Fruit fly (Drosophila melanogaster) whole organism, embryonic: ENCODE data around the gene Sodh1.

ENCODE experiments used
- Bgb ChIP-seq: fragments of 200-800 bp; sonication (Bioruptor generic); IDR thresholded peaks from 2 replicates; pipeline ENCODE4 v1.3.6; 2022; ENCODE audit warnings: missing biosample characterization, missing genetic modification characterization; ENCODE audit not compliant: partially characterized antibody
- Bteb2 ChIP-seq: fragments of 200-800 bp; sonication (Bioruptor generic); optimal IDR thresholded peaks from 2 replicates; lab custom pipeline; 2016; ENCODE audit warnings: missing biosample characterization, missing genetic modification characterization
- CG1024 ChIP-seq: fragments of 200-800 bp; sonication (Bioruptor generic); IDR thresholded peaks from 2 replicates; pipeline ENCODE4 v1.3.6; 2022; ENCODE audit warnings: missing biosample characterization, missing genetic modification characterization
- CG10267 ChIP-seq: fragments of 200-800 bp; sonication (Bioruptor generic); optimal IDR thresholded peaks from 2 replicates; lab custom pipeline; 2018; ENCODE audit warnings: missing biosample characterization, mild to moderate bottlenecking, missing genetic modification characterization, moderate library complexity
- CG10431 ChIP-seq: fragments of 200-800 bp; sonication (Bioruptor generic); optimal IDR thresholded peaks from 3 replicates; lab custom pipeline; 2018; ENCODE audit warnings: missing biosample characterization, mild to moderate bottlenecking, missing genetic modification characterization
- CG11504 ChIP-seq: fragments of 200-800 bp; sonication (Bioruptor generic); optimal IDR thresholded peaks from 3 replicates; lab custom pipeline; 2019; ENCODE audit warnings: missing biosample characterization, mild to moderate bottlenecking, missing genetic modification characterization, moderate library complexity
- CG11560 ChIP-seq: fragments of 200-800 bp; sonication (Bioruptor generic); IDR thresholded peaks from 3 replicates; pipeline ENCODE4 v1.3.6; 2022; ENCODE audit warnings: missing biosample characterization, missing genetic modification characterization
- CG11696 ChIP-seq: fragments of 200-800 bp; sonication (Bioruptor generic); IDR thresholded peaks from 2 replicates; pipeline ENCODE4 v1.3.6; 2022; ENCODE audit warnings: missing biosample characterization, missing genetic modification characterization
- CG14014 ChIP-seq: fragments of 200-800 bp; sonication (Bioruptor generic); IDR thresholded peaks from 2 replicates; pipeline ENCODE4 v1.3.6; 2022; ENCODE audit warnings: missing biosample characterization, missing genetic modification characterization
- CG14710 ChIP-seq: fragments of 200-800 bp; sonication (Bioruptor generic); optimal IDR thresholded peaks from 3 replicates; lab custom pipeline; 2019; ENCODE audit warnings: missing biosample characterization, mild to moderate bottlenecking, missing genetic modification characterization, moderate library complexity
- CG14860 ChIP-seq: fragments of 200-800 bp; sonication (Bioruptor generic); IDR thresholded peaks from 3 replicates; pipeline ENCODE4 v1.3.6; 2022; ENCODE audit warnings: missing biosample characterization, missing genetic modification characterization; ENCODE audit not compliant: partially characterized antibody
- CG16813 ChIP-seq: fragments of 200-800 bp; sonication (Bioruptor generic); IDR thresholded peaks from 3 replicates; pipeline ENCODE4 v1.3.6; 2022; ENCODE audit warnings: missing biosample characterization, missing genetic modification characterization; ENCODE audit not compliant: partially characterized antibody
- CG16815 ChIP-seq: fragments of 200-800 bp; sonication (Bioruptor generic); optimal IDR thresholded peaks from 3 replicates; lab custom pipeline; 2017; ENCODE audit warnings: missing biosample characterization, mild to moderate bottlenecking, missing genetic modification characterization
- CG17802 ChIP-seq: fragments of 200-800 bp; sonication (Bioruptor generic); optimal IDR thresholded peaks from 2 replicates; lab custom pipeline; 2018; ENCODE audit warnings: missing biosample characterization, mild to moderate bottlenecking, missing genetic modification characterization, moderate library complexity
- CG18476 ChIP-seq: fragments of 200-800 bp; sonication (Bioruptor generic); optimal IDR thresholded peaks from 2 replicates; lab custom pipeline; 2016; ENCODE audit warnings: missing biosample characterization, mild to moderate bottlenecking, missing genetic modification characterization
- CG2712 ChIP-seq: fragments of 200-800 bp; optimal IDR thresholded peaks from 3 replicates; lab custom pipeline; 2019; ENCODE audit warnings: missing biosample characterization, mild to moderate bottlenecking, missing genetic modification characterization, moderate library complexity
- CG30020 ChIP-seq: fragments of 200-800 bp; optimal IDR thresholded peaks from 2 replicates; lab custom pipeline; 2019; ENCODE audit warnings: missing biosample characterization, mild to moderate bottlenecking, missing genetic modification characterization, moderate library complexity
- CG34224 ChIP-seq: fragments of 200-800 bp; sonication (Bioruptor generic); IDR thresholded peaks from 3 replicates; pipeline ENCODE4 v1.3.6; 2022; ENCODE audit warnings: missing biosample characterization, missing genetic modification characterization; ENCODE audit not compliant: partially characterized antibody
- CG3995 ChIP-seq: fragments of 200-800 bp; sonication (Bioruptor generic); optimal IDR thresholded peaks from 3 replicates; lab custom pipeline; 2016; ENCODE audit warnings: missing biosample characterization, missing genetic modification characterization
- CG43689 ChIP-seq: fragments of 200-800 bp; sonication (Bioruptor generic); IDR thresholded peaks from 2 replicates; pipeline ENCODE4 v1.3.6; 2022; ENCODE audit warnings: missing biosample characterization, missing genetic modification characterization
- CG4707 ChIP-seq: fragments of 200-800 bp; sonication (Bioruptor generic); optimal IDR thresholded peaks from 2 replicates; lab custom pipeline; 2018; ENCODE audit warnings: missing biosample characterization, mild to moderate bottlenecking, missing genetic modification characterization, moderate library complexity
- CG6683 ChIP-seq: fragments of 200-800 bp; sonication (Bioruptor generic); optimal IDR thresholded peaks from 2 replicates; lab custom pipeline; 2017; ENCODE audit warnings: missing biosample characterization, mild to moderate bottlenecking, missing genetic modification characterization, missing genetic modification reagents
- CG7372 ChIP-seq: fragments of 200-800 bp; sonication (Bioruptor generic); IDR thresholded peaks from 2 replicates; pipeline ENCODE4 v1.3.6; 2022; ENCODE audit warnings: missing biosample characterization, missing genetic modification characterization
- CG9876 ChIP-seq: fragments of 200-800 bp; sonication (Bioruptor generic); optimal IDR thresholded peaks from 2 replicates; lab custom pipeline; 2016; ENCODE audit warnings: missing biosample characterization, missing genetic modification characterization
- Dref ChIP-seq: fragments of 200-800 bp; sonication (Bioruptor generic); IDR thresholded peaks from 2 replicates; pipeline ENCODE4 v1.3.6; 2022; ENCODE audit warnings: missing biosample characterization, missing genetic modification characterization
- Eip74EF ChIP-seq, 2 experiments: fragments of 200-800 bp in 1 of 2; fragments of >200 bp in 1 of 2; sonication (Bioruptor generic) in 1 of 2; optimal IDR thresholded peaks; 2 replicates each; lab custom pipeline; 2017 to 2019; ENCODE audit warnings: missing biosample characterization in 2 of 2, missing genetic modification characterization in 2 of 2, mild to moderate bottlenecking in 1 of 2, moderate library complexity in 1 of 2
- GATAe ChIP-seq: fragments of 200-800 bp; sonication (Bioruptor generic); conservative IDR thresholded peaks from 2 replicates; pipeline ENCODE4 v1.3.6; 2022; ENCODE audit warnings: missing biosample characterization, missing genetic modification characterization
- Gsc ChIP-seq: fragments of 200-800 bp; sonication (Bioruptor generic); IDR thresholded peaks from 2 replicates; pipeline ENCODE4 v1.3.6; 2022; ENCODE audit warnings: missing biosample characterization, missing genetic modification characterization
- HLH54F ChIP-seq: fragments of 200-800 bp; sonication (Bioruptor generic); optimal IDR thresholded peaks from 3 replicates; lab custom pipeline; 2016; ENCODE audit warnings: missing biosample characterization, missing genetic modification characterization
- Hsf ChIP-seq: fragments of 200-800 bp; sonication (Bioruptor generic); optimal IDR thresholded peaks from 3 replicates; lab custom pipeline; 2016; ENCODE audit warnings: missing biosample characterization, missing genetic modification characterization
- Meics ChIP-seq: fragments of 200-800 bp; sonication (Bioruptor generic); optimal IDR thresholded peaks from 2 replicates; lab custom pipeline; 2017; ENCODE audit warnings: missing biosample characterization, mild to moderate bottlenecking, missing genetic modification characterization
- Mes4 ChIP-seq: fragments of 200-800 bp; sonication (Bioruptor generic); optimal IDR thresholded peaks from 2 replicates; lab custom pipeline; 2016; ENCODE audit warnings: missing biosample characterization, missing genetic modification characterization
- NFAT ChIP-seq: fragments of 200-800 bp; sonication (Bioruptor generic); IDR thresholded peaks from 2 replicates; pipeline ENCODE4 v1.3.6; 2022; ENCODE audit warnings: missing biosample characterization, missing genetic modification characterization
- Nf-YC ChIP-seq: fragments of 200-800 bp; optimal IDR thresholded peaks from 3 replicates; lab custom pipeline; 2019; ENCODE audit warnings: missing biosample characterization, mild to moderate bottlenecking, missing genetic modification characterization, moderate library complexity
- Oaz ChIP-seq: fragments of 200-800 bp; sonication (Bioruptor generic); IDR thresholded peaks from 2 replicates; pipeline ENCODE4 v1.3.6; 2022; ENCODE audit warnings: missing biosample characterization, missing genetic modification characterization
- abd-A ChIP-seq: fragments of 200-800 bp; sonication (Bioruptor generic); optimal IDR thresholded peaks from 3 replicates; lab custom pipeline; 2019; ENCODE audit warnings: missing biosample characterization, mild to moderate bottlenecking, missing genetic modification characterization, moderate library complexity
- chn ChIP-seq: fragments of 200-800 bp; sonication (Bioruptor generic); optimal IDR thresholded peaks from 2 replicates; lab custom pipeline; 2016; ENCODE audit warnings: missing biosample characterization, missing genetic modification characterization
- dm ChIP-seq: fragments of 200-800 bp; sonication (Bioruptor generic); optimal IDR thresholded peaks from 3 replicates; lab custom pipeline; 2016; ENCODE audit warnings: missing biosample characterization, missing genetic modification characterization
- ewg ChIP-seq: fragments of 200-800 bp; sonication (Bioruptor generic); optimal IDR thresholded peaks from 3 replicates; lab custom pipeline; 2017; ENCODE audit warnings: mild to moderate bottlenecking, missing biosample characterization, missing genetic modification reagents, missing genetic modification characterization
- fru ChIP-seq: fragments of >200 bp; optimal IDR thresholded peaks from 2 replicates; lab custom pipeline; 2017
- ham ChIP-seq: fragments of 200-800 bp; sonication (Bioruptor generic); IDR thresholded peaks from 2 replicates; pipeline ENCODE4 v1.3.6; 2022; ENCODE audit warnings: missing biosample characterization, missing genetic modification characterization
- hth ChIP-seq: fragments of >200 bp; optimal IDR thresholded peaks from 2 replicates; lab custom pipeline; 2017; ENCODE audit warnings: inconsistent platforms
- klu ChIP-seq: fragments of 200-800 bp; sonication (Bioruptor generic); IDR thresholded peaks from 2 replicates; pipeline ENCODE4 v1.3.6; 2022; ENCODE audit warnings: missing biosample characterization, missing genetic modification characterization
- maf-S ChIP-seq: fragments of 200-800 bp; sonication (Bioruptor generic); optimal IDR thresholded peaks from 2 replicates; lab custom pipeline; 2016; ENCODE audit warnings: missing biosample characterization, missing genetic modification characterization
- pb ChIP-seq: fragments of 200-800 bp; sonication (Bioruptor generic); optimal IDR thresholded peaks from 3 replicates; lab custom pipeline; 2016; ENCODE audit warnings: missing biosample characterization, missing genetic modification characterization
- rib ChIP-seq: fragments of 200-800 bp; sonication (Bioruptor generic); IDR thresholded peaks from 2 replicates; pipeline ENCODE4 v1.3.6; 2022; ENCODE audit warnings: missing biosample characterization, missing genetic modification characterization
- sens ChIP-seq: fragments of 200-800 bp; sonication (Bioruptor generic); peaks from one replicate; lab custom pipeline; 2016; ENCODE audit warnings: missing biosample characterization, missing genetic modification characterization
- slp2 ChIP-seq: fragments of 200-800 bp; sonication (Bioruptor generic); optimal IDR thresholded peaks from 2 replicates; lab custom pipeline; 2016; ENCODE audit warnings: missing biosample characterization, missing genetic modification characterization
- tap ChIP-seq: fragments of 200-800 bp; optimal IDR thresholded peaks from 3 replicates; lab custom pipeline; 2019; ENCODE audit warnings: missing biosample characterization, mild to moderate bottlenecking, missing genetic modification characterization, moderate library complexity
- trh ChIP-seq: fragments of 200-800 bp; sonication (Bioruptor generic); optimal IDR thresholded peaks from 2 replicates; lab custom pipeline; 2016; ENCODE audit warnings: missing biosample characterization, missing genetic modification characterization
- twi ChIP-seq: fragments of 200-800 bp; optimal IDR thresholded peaks from 2 replicates; lab custom pipeline; 2019; ENCODE audit warnings: missing biosample characterization, mild to moderate bottlenecking, missing genetic modification characterization, moderate library complexity
- tx ChIP-seq: fragments of 200-800 bp; sonication (Bioruptor generic); optimal IDR thresholded peaks from 2 replicates; lab custom pipeline; 2016; ENCODE audit warnings: missing biosample characterization, missing genetic modification characterization
- zen ChIP-seq: fragments of 200-800 bp; sonication (Bioruptor generic); optimal IDR thresholded peaks from 3 replicates; lab custom pipeline; 2018; ENCODE audit warnings: missing biosample characterization, mild to moderate bottlenecking, missing genetic modification characterization, moderate library complexity

Sodh1 gene

DNA sequence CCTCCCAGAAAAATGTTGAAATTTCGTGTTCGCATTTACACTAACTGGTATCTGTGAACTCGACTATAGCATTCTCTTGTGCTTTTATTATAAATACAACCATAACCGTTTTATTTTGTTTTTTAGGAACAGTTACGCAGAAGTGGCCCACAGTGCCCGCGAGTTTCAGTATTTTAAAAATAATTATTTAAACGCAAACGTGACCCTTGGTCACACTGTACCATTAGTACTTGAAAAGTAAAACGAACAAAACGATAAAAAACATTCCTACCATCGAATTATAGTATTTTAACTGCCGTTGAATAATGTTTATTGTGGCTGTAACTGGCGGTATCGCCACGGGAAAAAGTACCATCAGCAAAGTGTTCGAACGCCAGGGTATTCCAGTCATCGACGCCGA lies 29.8 kb downstream of the Sodh1 start, which contains the start of gene Dpck (continued):
- TF ChIP-seq CG43689 (GFP tag; lab: Robert Waterston, UW) (no peak), CG14710 (tag; lab: Kevin White, UChicago) (peak; percentile 45), CG14014 (GFP tag; lab: Robert Waterston, UW) (no peak), CG2712 (tag; lab: Kevin White, UChicago) (peak; percentile 29), pb (no peak), zen (tag; lab: Kevin White, UChicago) (no peak), tap (tag; lab: Kevin White, UChicago) (no peak), Bteb2 (GFP tag; lab: Kevin White, UChicago) (no peak), CG3995 (no peak), ham (GFP tag; lab: Robert Waterston, UW) (no peak), CG9876 (GFP tag; lab: Kevin White, UChicago) (no peak), tx (GFP tag; lab: Kevin White, UChicago) (no peak), CG30020 (tag; lab: Kevin White, UChicago) (peak; percentile 92), CG17802 (tag; lab: Kevin White, UChicago) (no peak), CG4707 (GFP tag; lab: Kevin White, UChicago) (peak; percentile 99), Hsf (peak; percentile 25), HLH54F (GFP tag; lab: Kevin White, UChicago) (no peak), Eip74EF (GFP tag; optimal IDR thresholded peaks at IDR 0.05; lab: Kevin White, UChicago) (peak in 1 of 2 experiments; percentile 12), CG7372 (GFP tag; lab: Robert Waterston, UW) (no peak), dm (peak; percentile 19), CG16813 (GFP tag; lab: Robert Waterston, UW) (no peak), fru (lab: Kevin White, UChicago) (no peak), CG10267 (peak; percentile 48), Meics (GFP tag; lab: Kevin White, UChicago) (no peak), twi (no peak), maf-S (GFP tag; lab: Kevin White, UChicago) (no peak), CG10431 (GFP tag; lab: Kevin White, UChicago) (peak; percentile 16), Bgb (GFP tag; lab: Robert Waterston, UW) (no peak; the same call in 1 of the 2 replicates), Dref (GFP tag; lab: Robert Waterston, UW) (no peak), CG6683 (GFP tag; lab: Kevin White, UChicago) (no peak), hth (no peak), klu (GFP tag; lab: Robert Waterston, UW) (no peak), GATAe (no peak), NFAT (GFP tag; lab: Robert Waterston, UW) (no peak), CG11504 (tag; lab: Kevin White, UChicago) (peak; percentile 24), Gsc (GFP tag; lab: Robert Waterston, UW) (no peak), CG11560 (tag; lab: Robert Waterston, UW) (no peak), Mes4 (GFP tag; lab: Kevin White, UChicago) (peak; percentile 4), chn (GFP tag; lab: Kevin White, UChicago) (no peak), rib (GFP tag; lab: Robert Waterston, UW) (no peak), Oaz (GFP tag; lab: Robert Waterston, UW) (no peak), CG1024 (GFP tag; lab: Robert Waterston, UW) (no peak), Nf-YC (tag; lab: Kevin White, UChicago) (peak; percentile 28), CG16815 (GFP tag; lab: Kevin White, UChicago) (no peak), slp2 (GFP tag; lab: Kevin White, UChicago) (no peak), CG11696 (GFP tag; lab: Robert Waterston, UW) (no peak), abd-A (tag; lab: Kevin White, UChicago) (no peak), CG18476 (GFP tag; lab: Kevin White, UChicago) (no peak), sens (GFP tag; lab: Kevin White, UChicago) (peak; percentile 91), CG14860 (GFP tag; lab: Robert Waterston, UW) (no peak), ewg (GFP tag; lab: Kevin White, UChicago) (no peak), CG34224 (GFP tag; lab: Robert Waterston, UW) (no peak), trh (GFP tag; lab: Kevin White, UChicago) (no peak)
